Fruit fly (Drosophila melanogaster) whole organism: Measurements from ENCODE around the gene TrissinR.

ENCODE experiments used
- CG8478 ChIP-seq: fragments of >200 bp; optimal IDR thresholded peaks from 2 replicates; lab custom pipeline; 2018; ENCODE audit warnings: inconsistent platforms
- Dll ChIP-seq: fragments of >200 bp; optimal IDR thresholded peaks from 2 replicates; lab custom pipeline; 2017
- EcR ChIP-seq, 2 experiments: fragments of >200 bp; optimal IDR thresholded peaks; 2 replicates each; lab custom pipeline; 2017; ENCODE audit warnings: missing biosample characterization in 2 of 2, missing genetic modification characterization in 2 of 2, missing genetic modification reagents in 2 of 2
- pan ChIP-seq: fragments of >200 bp; optimal IDR thresholded peaks from 2 replicates; lab custom pipeline; 2017
- psq ChIP-seq: fragments of >200 bp; optimal IDR thresholded peaks from 2 replicates; lab custom pipeline; 2017
- usp ChIP-seq: fragments of >200 bp; optimal IDR thresholded peaks from 2 replicates; lab custom pipeline; 2017; ENCODE audit warnings: missing biosample characterization, missing genetic modification characterization, mixed read lengths

Gene TrissinR

DNA sequence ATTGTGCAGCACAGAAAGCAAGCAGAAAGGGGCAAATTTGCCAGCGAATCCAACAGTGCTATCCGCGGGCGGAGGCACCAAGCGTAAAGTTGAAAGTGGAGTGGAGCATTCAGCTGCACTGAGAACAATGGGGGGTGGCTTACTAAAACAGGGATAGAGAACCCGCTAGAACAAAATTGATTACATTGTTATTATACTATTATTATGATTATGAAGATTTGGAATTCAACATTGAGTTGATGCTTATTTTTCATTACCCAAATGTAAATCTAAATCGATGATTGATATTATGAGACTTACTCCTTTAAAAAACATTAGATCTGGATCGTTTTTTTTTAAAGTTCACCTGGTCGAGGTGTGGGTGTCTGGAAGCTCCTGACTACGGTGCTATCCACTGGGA lies 77.7 kb downstream of the TrissinR start:
- no peak for TF ChIP-seq usp
- no peak for TF ChIP-seq EcR (GFP tag; optimal IDR thresholded peaks at IDR 0.05; lab: Kevin White, UChicago)
- TF ChIP-seq pan (lab: Kevin White, UChicago): no peak
- TF ChIP-seq psq (lab: Kevin White, UChicago): no peak
- no peak for TF ChIP-seq CG8478 (lab: Kevin White, UChicago)
- TF ChIP-seq Dll (lab: Kevin White, UChicago): no peak

DNA sequence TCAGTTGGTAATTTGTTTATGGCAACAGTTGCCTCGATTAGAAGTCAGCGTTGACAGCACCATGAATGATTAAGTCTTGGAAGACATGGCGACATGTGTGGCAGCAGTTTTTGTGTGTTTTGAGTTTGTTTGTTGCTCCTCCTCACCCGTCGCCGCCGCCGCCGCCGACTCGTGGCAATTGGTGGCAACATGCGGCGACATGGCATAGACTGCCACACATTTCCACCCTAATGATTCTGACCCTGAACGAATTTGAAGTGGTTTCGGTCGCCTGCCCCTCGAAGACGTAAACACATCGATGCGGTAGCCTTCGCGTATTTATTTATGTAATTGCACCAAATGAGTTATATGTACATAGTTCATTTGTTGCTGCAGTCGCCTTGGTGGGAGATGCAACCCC lies 79.1 kb downstream of the TrissinR start:
- TF ChIP-seq pan (lab: Kevin White, UChicago) (no peak), usp (no peak), CG8478 (lab: Kevin White, UChicago) (no peak), psq (lab: Kevin White, UChicago) (no peak)

- TF ChIP-seq Dll (lab: Kevin White, UChicago): no peak
- TF ChIP-seq CG8478 (lab: Kevin White, UChicago): no peak
- TF ChIP-seq pan (lab: Kevin White, UChicago): no peak
- TF ChIP-seq EcR (GFP tag; optimal IDR thresholded peaks at IDR 0.05; lab: Kevin White, UChicago): no peak
Observed at dm6 chr2L:5904585-5904984, 80.8 kb downstream of the TrissinR start, which contains the start of gene CG9021. TSS of gene CG9021 (minus strand) at chr2L:5904689.
